Fruit fly (Drosophila melanogaster): ENCODE data around the gene CG2113.

The CG2113 gene

dm6 chr3L:3035769-3036583, 41.0 kb downstream of the CG2113 start (continued):
- TF ChIP-seq phol (tag; optimal IDR thresholded peaks at IDR 0.05) (peak; percentile 88), CG32532 (GFP tag; IDR thresholded peaks at IDR 0.05) (peak; percentile 76), Tbp (GFP tag; optimal IDR thresholded peaks at IDR 0.05) (no peak), CG13424 (tag; optimal IDR thresholded peaks at IDR 0.05) (peak; percentile 91), eve (GFP tag; optimal IDR thresholded peaks at IDR 0.05) (peak in 1 of 2 experiments; percentile 9), stwl (tag; optimal IDR thresholded peaks at IDR 0.05) (peak; percentile 26), CG3995 (GFP tag; optimal IDR thresholded peaks at IDR 0.05) (peak; percentile 58), Deaf1 (tag; optimal IDR thresholded peaks at IDR 0.05) (peak; percentile 56), CG6765 (GFP tag; optimal IDR thresholded peaks at IDR 0.05) (peak; percentile 85), zfh1 (GFP tag; IDR thresholded peaks at IDR 0.05) (peak; percentile 80), sr (GFP tag; IDR thresholded peaks at IDR 0.05) (no peak), CG10274 (GFP tag; optimal IDR thresholded peaks at IDR 0.05) (peak; percentile 62), Fer2 (tag; optimal IDR thresholded peaks at IDR 0.05) (peak; percentile 68), CG8478 (optimal IDR thresholded peaks at IDR 0.05) (no peak), dmrt11E (tag; optimal IDR thresholded peaks at IDR 0.05) (peak; percentile 87), CG6813 (GFP tag; optimal IDR thresholded peaks at IDR 0.05) (peak; percentile 91), CG18599 (GFP tag; optimal IDR thresholded peaks at IDR 0.05) (peak; percentile 91), CG1529 (GFP tag; optimal IDR thresholded peaks at IDR 0.05) (peak; percentile 78), CG1792 (GFP tag; optimal IDR thresholded peaks at IDR 0.05) (peak; percentile 54), CG17612 (GFP tag; IDR thresholded peaks at IDR 0.05) (no peak), CG6683 (GFP tag; optimal IDR thresholded peaks at IDR 0.05) (peak; percentile 74), Opbp (GFP tag; IDR thresholded peaks at IDR 0.05; ENCODE audit: partially characterized antibody) (no peak), CG6254 (GFP tag; optimal IDR thresholded peaks at IDR 0.05) (peak; percentile 80), chm (GFP tag; IDR thresholded peaks at IDR 0.05) (peak; percentile 73), CG11696 (GFP tag; IDR thresholded peaks at IDR 0.05) (peak; percentile 47), Hr51 (GFP tag; optimal IDR thresholded peaks at IDR 0.05) (peak; percentile 71 to 89), oc (tag; optimal IDR thresholded peaks at IDR 0.05) (peak; percentile 32), CG4617 (GFP tag; optimal IDR thresholded peaks at IDR 0.05; ENCODE audit: borderline replicate concordance) (peak; percentile 5), CG17361 (GFP tag; IDR thresholded peaks at IDR 0.05) (peak; percentile 90), Mad (GFP tag; optimal IDR thresholded peaks at IDR 0.05) (peak; percentile 54)

- TF ChIP-seq CG6654 (GFP tag; optimal IDR thresholded peaks at IDR 0.05) (no peak), row (GFP tag; IDR thresholded peaks at IDR 0.05) (peak; percentile 29; the same call in 1 of the 3 replicates), CG1647 (GFP tag; optimal IDR thresholded peaks at IDR 0.05) (no peak), ftz-f1 (GFP tag; optimal IDR thresholded peaks at IDR 0.05) (peak; percentile 76), CG11695 (GFP tag; IDR thresholded peaks at IDR 0.05) (0 out of 3 replicates have a peak, but pooled peaks have one; percentile 34), abd-A (tag; optimal IDR thresholded peaks at IDR 0.05) (peak; percentile 11), Ets65A (GFP tag) (no peak), CG11504 (tag; optimal IDR thresholded peaks at IDR 0.05) (peak; percentile 2), gem (tag; optimal IDR thresholded peaks at IDR 0.05) (no peak), Hr51 (GFP tag; optimal IDR thresholded peaks at IDR 0.05) (peak in 1 of 2 experiments; percentile 20), Blimp-1 (GFP tag; optimal IDR thresholded peaks at IDR 0.05) (no peak), CG34224 (GFP tag; IDR thresholded peaks at IDR 0.05; ENCODE audit: partially characterized antibody) (no peak), CG15269 (tag; optimal IDR thresholded peaks at IDR 0.05) (peak; percentile 28), chinmo (GFP tag; IDR thresholded peaks at IDR 0.05; ENCODE audit: partially characterized antibody) (peak; percentile 81; the same call in 3 of the 4 replicates), pros (GFP tag; optimal IDR thresholded peaks at IDR 0.05) (peak; percentile 8), rib (GFP tag; IDR thresholded peaks at IDR 0.05) (0 out of 2 replicates have a peak, but pooled peaks have one; percentile 10), D19B (GFP tag; optimal IDR thresholded peaks at IDR 0.05) (peak; percentile 73), NC2β (GFP tag; optimal IDR thresholded peaks at IDR 0.05) (no peak), CG10543 (GFP tag; optimal IDR thresholded peaks at IDR 0.05) (peak; percentile 13)
These were observed 42.1 kb downstream of the CG2113 start for dm6 chr3L:3036951-3037586.

Data from whole organism, embryonic.